Fruit fly (Drosophila melanogaster) whole organism, embryonic: ENCODE measurements around the gene kirre.

Source experiments
- Bdp1 ChIP-seq: fragments of 200-800 bp; sonication (Bioruptor generic); optimal IDR thresholded peaks from 3 replicates; lab custom pipeline; 2016; ENCODE audit warnings: missing biosample characterization, missing genetic modification characterization
- CG10565 ChIP-seq: fragments of 200-800 bp; sonication (Bioruptor generic); optimal IDR thresholded peaks from 3 replicates; lab custom pipeline; 2016; ENCODE audit warnings: missing biosample characterization, mild to moderate bottlenecking, missing genetic modification characterization
- CG11456 ChIP-seq: fragments of 200-800 bp; sonication (Bioruptor generic); IDR thresholded peaks from 3 replicates; pipeline ENCODE4 v1.3.6; 2022; ENCODE audit warnings: missing biosample characterization, missing genetic modification characterization
- CG14710 ChIP-seq: fragments of 200-800 bp; sonication (Bioruptor generic); optimal IDR thresholded peaks from 3 replicates; lab custom pipeline; 2019; ENCODE audit warnings: missing biosample characterization, mild to moderate bottlenecking, missing genetic modification characterization, moderate library complexity
- CG14965 ChIP-seq: fragments of 200-800 bp; sonication (Bioruptor generic); optimal IDR thresholded peaks from 2 replicates; lab custom pipeline; 2016; ENCODE audit warnings: missing biosample characterization, missing genetic modification characterization, borderline replicate concordance
- CG1603 ChIP-seq: fragments of 200-800 bp; sonication (Bioruptor generic); optimal IDR thresholded peaks from 2 replicates; lab custom pipeline; 2019; ENCODE audit warnings: missing biosample characterization, mild to moderate bottlenecking, missing genetic modification characterization, moderate library complexity
- CG16813 ChIP-seq: fragments of 200-800 bp; sonication (Bioruptor generic); IDR thresholded peaks from 3 replicates; pipeline ENCODE4 v1.3.6; 2022; ENCODE audit warnings: missing biosample characterization, missing genetic modification characterization; ENCODE audit not compliant: partially characterized antibody
- CG16863 ChIP-seq: fragments of 200-800 bp; sonication (Bioruptor generic); optimal IDR thresholded peaks from 3 replicates; lab custom pipeline; 2016; ENCODE audit warnings: missing biosample characterization, missing genetic modification characterization
- CG17385 ChIP-seq: fragments of 200-800 bp; sonication (Bioruptor generic); optimal IDR thresholded peaks from 3 replicates; lab custom pipeline; 2018; ENCODE audit warnings: missing biosample characterization, mild to moderate bottlenecking, missing genetic modification characterization
- CG1832 ChIP-seq: fragments of 200-800 bp; sonication (Bioruptor generic); optimal IDR thresholded peaks from 2 replicates; lab custom pipeline; 2017; ENCODE audit warnings: missing biosample characterization, mild to moderate bottlenecking, missing genetic modification characterization, inconsistent platforms
- CG18764 ChIP-seq: fragments of 200-800 bp; sonication (Bioruptor generic); optimal IDR thresholded peaks from 3 replicates; lab custom pipeline; 2016; ENCODE audit warnings: missing biosample characterization, missing genetic modification characterization
- CG2202 ChIP-seq: fragments of 200-800 bp; sonication (Bioruptor generic); optimal IDR thresholded peaks from 2 replicates; lab custom pipeline; 2018; ENCODE audit warnings: missing biosample characterization, mild to moderate bottlenecking, missing genetic modification characterization
- CG2889 ChIP-seq: fragments of 200-800 bp; sonication (Bioruptor generic); IDR thresholded peaks from 3 replicates; pipeline ENCODE4 v1.3.6; 2022; ENCODE audit warnings: missing biosample characterization, missing genetic modification characterization
- CG31441 ChIP-seq: fragments of 200-800 bp; sonication (Bioruptor generic); IDR thresholded peaks from 2 replicates; pipeline ENCODE4 v1.3.6; 2022; ENCODE audit warnings: missing biosample characterization, missing genetic modification characterization
- CG32767 ChIP-seq: fragments of 200-800 bp; sonication (Bioruptor generic); IDR thresholded peaks from 2 replicates; pipeline ENCODE4 v1.3.6; 2022; ENCODE audit warnings: missing biosample characterization, missing genetic modification characterization
- CG3281 ChIP-seq: fragments of 200-800 bp; sonication (Bioruptor generic); optimal IDR thresholded peaks from 3 replicates; lab custom pipeline; 2017; ENCODE audit warnings: missing biosample characterization, mild to moderate bottlenecking, missing genetic modification characterization
- CG42726 ChIP-seq: fragments of 200-800 bp; sonication (Bioruptor generic); IDR thresholded peaks from 2 replicates; pipeline ENCODE4 v1.3.6; 2022; ENCODE audit warnings: missing biosample characterization, missing genetic modification characterization; ENCODE audit not compliant: partially characterized antibody
- CG7987 ChIP-seq: fragments of 200-800 bp; sonication (Bioruptor generic); optimal IDR thresholded peaks from 2 replicates; lab custom pipeline; 2018; ENCODE audit warnings: missing biosample characterization, mild to moderate bottlenecking, missing genetic modification characterization, moderate library complexity
- CG9932 ChIP-seq: fragments of 200-800 bp; sonication (Bioruptor generic); IDR thresholded peaks from 2 replicates; pipeline ENCODE4 v1.3.6; 2022; ENCODE audit warnings: missing biosample characterization, missing genetic modification characterization
- Chrac-16 ChIP-seq: fragments of 200-800 bp; sonication (Bioruptor generic); optimal IDR thresholded peaks from 3 replicates; lab custom pipeline; 2016; ENCODE audit warnings: missing biosample characterization, missing genetic modification characterization
- Drgx ChIP-seq: fragments of 200-800 bp; sonication (Bioruptor generic); IDR thresholded peaks from 2 replicates; pipeline ENCODE4 v1.3.6; 2022; ENCODE audit warnings: missing biosample characterization, missing genetic modification characterization
- E2f2 ChIP-seq: fragments of 200-800 bp; sonication (Bioruptor generic); IDR thresholded peaks from 2 replicates; pipeline ENCODE4 v1.3.6; 2022; ENCODE audit warnings: missing biosample characterization, missing genetic modification characterization
- HmgZ ChIP-seq: fragments of 200-800 bp; sonication (Bioruptor generic); optimal IDR thresholded peaks from 2 replicates; lab custom pipeline; 2018; ENCODE audit warnings: missing biosample characterization, mild to moderate bottlenecking, missing genetic modification characterization
- Hmr ChIP-seq: fragments of 200-800 bp; sonication (Bioruptor generic); optimal IDR thresholded peaks from 3 replicates; lab custom pipeline; 2017; ENCODE audit warnings: mild to moderate bottlenecking, missing biosample characterization, missing genetic modification reagents, missing genetic modification characterization
- Kr ChIP-seq: fragments of 200-800 bp; sonication (Bioruptor generic); optimal IDR thresholded peaks from 2 replicates; lab custom pipeline; 2017; ENCODE audit warnings: missing biosample characterization, mild to moderate bottlenecking, missing genetic modification characterization
- NC2α ChIP-seq: fragments of 200-800 bp; sonication (Bioruptor generic); optimal IDR thresholded peaks from 2 replicates; lab custom pipeline; 2016; ENCODE audit warnings: missing biosample characterization, missing genetic modification characterization
- NC2β ChIP-seq: fragments of 200-800 bp; sonication (Bioruptor generic); optimal IDR thresholded peaks from 2 replicates; lab custom pipeline; 2016; ENCODE audit warnings: missing biosample characterization, missing genetic modification characterization
- Oaz ChIP-seq: fragments of 200-800 bp; sonication (Bioruptor generic); IDR thresholded peaks from 2 replicates; pipeline ENCODE4 v1.3.6; 2022; ENCODE audit warnings: missing biosample characterization, missing genetic modification characterization
- Pdp1 ChIP-seq, 2 experiments: fragments of 200-800 bp; sonication (Bioruptor generic); optimal IDR thresholded peaks; 3 replicates each; lab custom pipeline; 2016; ENCODE audit warnings: missing biosample characterization in 2 of 2, missing genetic modification characterization in 2 of 2, mild to moderate bottlenecking in 1 of 2, moderate library complexity in 1 of 2
- Sin3A ChIP-seq: fragments of >200 bp; optimal IDR thresholded peaks from 2 replicates; lab custom pipeline; 2018
- abd-A ChIP-seq: fragments of 200-800 bp; sonication (Bioruptor generic); optimal IDR thresholded peaks from 3 replicates; lab custom pipeline; 2019; ENCODE audit warnings: missing biosample characterization, mild to moderate bottlenecking, missing genetic modification characterization, moderate library complexity
- chinmo ChIP-seq: fragments of 200-800 bp; sonication (Bioruptor generic); IDR thresholded peaks from 4 replicates; pipeline ENCODE4 v1.3.6; 2022; ENCODE audit warnings: missing biosample characterization, missing genetic modification characterization; ENCODE audit not compliant: partially characterized antibody
- chm ChIP-seq: fragments of 200-800 bp; sonication (Bioruptor generic); IDR thresholded peaks from 2 replicates; pipeline ENCODE4 v1.3.6; 2022; ENCODE audit warnings: missing biosample characterization, missing genetic modification characterization
- cwo ChIP-seq: fragments of 200-800 bp; sonication (Bioruptor generic); optimal IDR thresholded peaks from 3 replicates; lab custom pipeline; 2017; ENCODE audit warnings: missing biosample characterization, missing genetic modification characterization, mild to moderate bottlenecking, moderate library complexity, missing genetic modification reagents
- en ChIP-seq: fragments of 200-800 bp; sonication (Bioruptor generic); optimal IDR thresholded peaks from 2 replicates; lab custom pipeline; 2016; ENCODE audit warnings: missing biosample characterization, missing genetic modification characterization
- esg ChIP-seq: fragments of 200-800 bp; sonication (Bioruptor generic); conservative IDR thresholded peaks from 2 replicates; pipeline ENCODE4 v1.3.6; 2022; ENCODE audit warnings: missing biosample characterization, missing genetic modification characterization
- grau ChIP-seq: fragments of 200-800 bp; optimal IDR thresholded peaks from 3 replicates; lab custom pipeline; 2019; ENCODE audit warnings: missing biosample characterization, mild to moderate bottlenecking, missing genetic modification characterization, moderate library complexity
- hbn ChIP-seq: fragments of 200-800 bp; sonication (Bioruptor generic); IDR thresholded peaks from 2 replicates; pipeline ENCODE4 v1.3.6; 2022; ENCODE audit warnings: missing biosample characterization, missing genetic modification characterization; ENCODE audit not compliant: partially characterized antibody
- kni ChIP-seq: fragments of 200-800 bp; sonication (Bioruptor generic); optimal IDR thresholded peaks from 3 replicates; lab custom pipeline; 2017; ENCODE audit warnings: mild to moderate bottlenecking, missing biosample characterization, missing genetic modification reagents, missing genetic modification characterization
- oc ChIP-seq: fragments of 200-800 bp; sonication (Bioruptor generic); optimal IDR thresholded peaks from 2 replicates; lab custom pipeline; 2018; ENCODE audit warnings: missing biosample characterization, mild to moderate bottlenecking, missing genetic modification characterization, moderate library complexity
- onecut ChIP-seq: fragments of 200-800 bp; sonication (Bioruptor generic); IDR thresholded peaks from 2 replicates; pipeline ENCODE4 v1.3.6; 2022; ENCODE audit warnings: missing biosample characterization, missing genetic modification characterization
- pfk ChIP-seq: fragments of 200-800 bp; sonication (Bioruptor generic); optimal IDR thresholded peaks from 2 replicates; lab custom pipeline; 2018; ENCODE audit warnings: missing biosample characterization, mild to moderate bottlenecking, missing genetic modification characterization, moderate library complexity
- pros ChIP-seq: fragments of 200-800 bp; sonication (Bioruptor generic); optimal IDR thresholded peaks from 3 replicates; lab custom pipeline; 2019; ENCODE audit warnings: missing biosample characterization, mild to moderate bottlenecking, missing genetic modification characterization, moderate library complexity
- scrt ChIP-seq: fragments of 200-800 bp; sonication (Bioruptor generic); optimal IDR thresholded peaks from 2 replicates; lab custom pipeline; 2018; ENCODE audit warnings: missing biosample characterization, mild to moderate bottlenecking, missing genetic modification characterization, moderate library complexity
- sna ChIP-seq: fragments of 200-800 bp; sonication (Bioruptor generic); IDR thresholded peaks from 2 replicates; pipeline ENCODE4 v1.3.6; 2022; ENCODE audit warnings: missing biosample characterization, missing genetic modification characterization; ENCODE audit not compliant: partially characterized antibody
- stwl ChIP-seq: fragments of 200-800 bp; sonication (Bioruptor generic); optimal IDR thresholded peaks from 3 replicates; lab custom pipeline; 2018; ENCODE audit warnings: missing biosample characterization, mild to moderate bottlenecking, missing genetic modification characterization, moderate library complexity
- trem ChIP-seq: fragments of 200-800 bp; optimal IDR thresholded peaks from 3 replicates; lab custom pipeline; 2019; ENCODE audit warnings: missing biosample characterization, mild to moderate bottlenecking, missing genetic modification characterization, moderate library complexity
- vfl ChIP-seq: fragments of 200-800 bp; sonication (Bioruptor generic); optimal IDR thresholded peaks from 2 replicates; lab custom pipeline; 2016; ENCODE audit warnings: missing biosample characterization, missing genetic modification characterization
- vvl ChIP-seq: fragments of 200-800 bp; sonication (Bioruptor generic); IDR thresholded peaks from 2 replicates; pipeline ENCODE4 v1.3.6; 2022; ENCODE audit warnings: missing biosample characterization, missing genetic modification characterization

Gene kirre

DNA sequence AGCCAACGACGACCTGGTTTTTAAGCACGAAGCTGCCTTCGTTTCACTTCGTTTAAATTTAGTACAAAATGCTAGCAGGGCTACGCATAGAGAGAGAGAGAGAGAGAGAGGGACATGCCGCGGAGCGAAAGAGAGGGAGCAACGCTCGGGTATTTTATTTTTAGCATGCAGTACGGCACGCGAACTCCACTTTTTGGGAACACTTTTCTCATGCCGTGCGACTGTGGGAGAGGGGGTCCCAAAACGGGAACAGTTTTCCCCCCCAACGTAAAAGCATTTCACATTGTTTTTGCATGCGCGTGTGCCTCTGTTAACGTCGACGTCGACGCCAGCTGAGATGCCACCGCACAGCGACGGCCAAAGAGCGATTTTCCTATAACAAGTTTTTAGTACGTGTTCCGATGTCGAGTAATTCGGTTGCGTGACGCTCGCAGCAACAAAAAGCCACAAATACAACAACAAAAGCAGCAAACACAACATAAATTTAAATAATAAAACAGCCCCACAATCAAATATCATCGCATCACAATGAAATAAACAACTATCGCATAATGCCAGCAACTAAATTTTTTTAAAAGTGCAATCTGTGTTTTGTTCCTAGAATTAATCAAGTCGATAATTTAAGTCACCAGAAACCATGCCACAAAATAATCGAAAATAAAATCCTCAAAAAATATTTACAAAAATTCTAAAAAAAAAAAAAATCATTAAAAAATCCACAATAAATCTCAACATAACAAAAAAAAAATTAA is 359.2 kb downstream of the kirre start (continued):
- TF ChIP-seq CG17385 = no peak
- TF ChIP-seq chinmo = 0 out of 4 replicates have a peak, but pooled peaks have one; percentile 50
- no peak for TF ChIP-seq pfk (GFP tag; lab: Kevin White, UChicago)
- no peak for TF ChIP-seq CG18764 (GFP tag; lab: Kevin White, UChicago)
- no peak for TF ChIP-seq CG31441 (GFP tag; lab: Robert Waterston, UW)
- TF ChIP-seq NC2α = no peak
- TF ChIP-seq CG2202 (tag; lab: Kevin White, UChicago) = no peak
- TF ChIP-seq CG10565 (GFP tag; lab: Kevin White, UChicago) = no peak
- TF ChIP-seq Sin3A (lab: Kevin White, UChicago) = no peak
- peak; percentile 75 for TF ChIP-seq vvl (GFP tag; lab: Robert Waterston, UW)
- no peak for TF ChIP-seq CG2889 (GFP tag; lab: Robert Waterston, UW)
- TF ChIP-seq stwl (tag; lab: Kevin White, UChicago) = no peak
- TF ChIP-seq Oaz = no peak
- TF ChIP-seq vfl = no peak
- TF ChIP-seq sna (GFP tag; lab: Robert Waterston, UW) = 0 out of 2 replicates have a peak, but pooled peaks have one; percentile 20
- TF ChIP-seq scrt (GFP tag; lab: Kevin White, UChicago) = no peak
- TF ChIP-seq chm (GFP tag; lab: Robert Waterston, UW) = 0 out of 2 replicates have a peak, but pooled peaks have one; percentile 26
- TF ChIP-seq Kr = no peak
- peak in 1 of 2 experiments; percentile 24 for TF ChIP-seq Pdp1 (GFP tag; optimal IDR thresholded peaks at IDR 0.05; lab: Kevin White, UChicago)
- no peak for TF ChIP-seq esg (GFP tag; lab: Robert Waterston, UW)
- TF ChIP-seq oc (tag; lab: Kevin White, UChicago) = no peak
- TF ChIP-seq grau (tag; lab: Kevin White, UChicago) = no peak
- no peak for TF ChIP-seq pros (GFP tag; lab: Kevin White, UChicago)
- no peak for TF ChIP-seq CG32767
- TF ChIP-seq hbn (GFP tag; lab: Robert Waterston, UW) = no peak
- peak; percentile 60 for TF ChIP-seq CG1832 (GFP tag; lab: Kevin White, UChicago)
- 0 out of 2 replicates have a peak, but pooled peaks have one; percentile 25 for TF ChIP-seq CG42726
- no peak for TF ChIP-seq CG16813
- no peak for TF ChIP-seq NC2β (GFP tag; lab: Kevin White, UChicago)
- TF ChIP-seq CG14710 (tag; lab: Kevin White, UChicago) = no peak
- TF ChIP-seq Bdp1 (GFP tag; lab: Kevin White, UChicago) = no peak
- TF ChIP-seq E2f2 (GFP tag; lab: Robert Waterston, UW) = 0 out of 2 replicates have a peak, but pooled peaks have one; percentile 9
- TF ChIP-seq onecut (GFP tag; lab: Robert Waterston, UW) = no peak
- peak; percentile 36 for TF ChIP-seq abd-A (tag; lab: Kevin White, UChicago)
- TF ChIP-seq en (GFP tag; lab: Kevin White, UChicago) = no peak
- no peak for TF ChIP-seq Hmr
- no peak for TF ChIP-seq CG3281 (GFP tag; lab: Kevin White, UChicago)
- TF ChIP-seq CG1603 (tag; lab: Kevin White, UChicago) = no peak
- no peak for TF ChIP-seq CG9932 (GFP tag; lab: Robert Waterston, UW)
- no peak for TF ChIP-seq cwo (GFP tag; lab: Kevin White, UChicago)
- TF ChIP-seq CG16863 (GFP tag; lab: Kevin White, UChicago) = no peak
- TF ChIP-seq Chrac-16 (GFP tag; lab: Kevin White, UChicago) = no peak
- peak; percentile 60 for TF ChIP-seq kni (GFP tag; lab: Kevin White, UChicago)
- TF ChIP-seq Drgx (GFP tag; lab: Robert Waterston, UW) = no peak
- no peak for TF ChIP-seq CG11456 (GFP tag; lab: Robert Waterston, UW)
- no peak for TF ChIP-seq HmgZ (tag; lab: Kevin White, UChicago)
- no peak for TF ChIP-seq trem (tag; lab: Kevin White, UChicago)
- no peak for TF ChIP-seq CG7987
- TF ChIP-seq CG14965 (GFP tag; lab: Kevin White, UChicago) = no peak
